Worm (Caenorhabditis elegans) whole organism, late embryonic: ENCODE measurements around the gene ubc-9.

Experiments used
- C08G9.2 ChIP-seq: sonication (generic microtip); optimal IDR thresholded peaks from 2 replicates; lab custom pipeline; 2016; ENCODE audit warnings: mild to moderate bottlenecking, missing genetic modification characterization, moderate library complexity, missing compliant biosample characterization
- F13H6.1 ChIP-seq: sonication (generic microtip); optimal IDR thresholded peaks from 2 replicates; lab custom pipeline; 2016; ENCODE audit warnings: missing genetic modification characterization, missing compliant biosample characterization
- K02D7.2 ChIP-seq: sonication (generic microtip); optimal IDR thresholded peaks from 2 replicates; lab custom pipeline; 2017; ENCODE audit warnings: mild to moderate bottlenecking, missing genetic modification characterization, missing compliant biosample characterization
- T23F11.4 ChIP-seq: fragments of 200-800 bp; sonication (Bioruptor generic); optimal IDR thresholded peaks from 2 replicates; lab custom pipeline; 2018; ENCODE audit warnings: mild to moderate bottlenecking, missing genetic modification characterization, missing compliant biosample characterization
- ahr-1 ChIP-seq: sonication (generic microtip); optimal IDR thresholded peaks from 2 replicates; lab custom pipeline; 2016; ENCODE audit warnings: missing genetic modification characterization, missing compliant biosample characterization
- ceh-14 ChIP-seq: sonication (generic microtip); optimal IDR thresholded peaks from 2 replicates; lab custom pipeline; 2016; ENCODE audit warnings: missing genotype, missing genetic modification characterization, missing compliant biosample characterization
- ceh-18 ChIP-seq: sonication (generic microtip); optimal IDR thresholded peaks from 2 replicates; lab custom pipeline; 2016; ENCODE audit warnings: missing genetic modification characterization, missing compliant biosample characterization
- ceh-22 ChIP-seq: sonication (generic microtip); optimal IDR thresholded peaks from 2 replicates; lab custom pipeline; 2017; ENCODE audit warnings: missing biosample characterization, missing genetic modification characterization
- ceh-24 ChIP-seq: sonication (generic microtip); optimal IDR thresholded peaks from 2 replicates; lab custom pipeline; 2016; ENCODE audit warnings: mild to moderate bottlenecking, missing genetic modification characterization, missing compliant biosample characterization
- ceh-30 ChIP-seq: fragments of 150-350 bp; optimal IDR thresholded peaks from 2 replicates; lab custom pipeline; 2014; ENCODE audit warnings: missing biosample characterization, missing genetic modification characterization
- ceh-31 ChIP-seq: sonication (generic microtip); optimal IDR thresholded peaks from 2 replicates; lab custom pipeline; 2016; ENCODE audit warnings: missing genetic modification characterization, missing compliant biosample characterization
- ceh-34 ChIP-seq: sonication (generic microtip); optimal IDR thresholded peaks from 2 replicates; lab custom pipeline; 2016; ENCODE audit warnings: mild to moderate bottlenecking, missing genetic modification characterization, missing compliant biosample characterization
- ceh-45 ChIP-seq: fragments of 200-800 bp; sonication (Bioruptor generic); IDR thresholded peaks from 2 replicates; pipeline ENCODE4 v1.3.6; 2022; ENCODE audit warnings: missing genetic modification reagents, missing genetic modification characterization, missing compliant biosample characterization
- ceh-6 ChIP-seq: fragments of 200-800 bp; sonication (Bioruptor generic); optimal IDR thresholded peaks from 2 replicates; lab custom pipeline; 2018; ENCODE audit warnings: mild to moderate bottlenecking, missing genetic modification characterization, missing compliant biosample characterization
- ceh-9 ChIP-seq: sonication (generic microtip); optimal IDR thresholded peaks from 2 replicates; lab custom pipeline; 2016; ENCODE audit warnings: mild to moderate bottlenecking, missing genetic modification characterization, inconsistent platforms, missing compliant biosample characterization
- che-1 ChIP-seq: sonication (generic microtip); optimal IDR thresholded peaks from 2 replicates; lab custom pipeline; 2016; ENCODE audit warnings: mild to moderate bottlenecking, missing genetic modification characterization, missing compliant biosample characterization
- dmd-4 ChIP-seq: sonication (generic microtip); optimal IDR thresholded peaks from 2 replicates; lab custom pipeline; 2016; ENCODE audit warnings: borderline replicate concordance, missing genetic modification characterization, missing compliant biosample characterization
- elt-2 ChIP-seq: sonication (generic microtip); optimal IDR thresholded peaks from 2 replicates; lab custom pipeline; 2016; ENCODE audit warnings: missing genetic modification reagents, missing genetic modification characterization, missing compliant biosample characterization
- elt-4 ChIP-seq: sonication (generic microtip); optimal IDR thresholded peaks from 2 replicates; lab custom pipeline; 2016; ENCODE audit warnings: missing genetic modification characterization, missing compliant biosample characterization
- ets-4 ChIP-seq: sonication (generic microtip); optimal IDR thresholded peaks from 2 replicates; lab custom pipeline; 2016; ENCODE audit warnings: missing genetic modification characterization, missing compliant biosample characterization
- hlh-13 ChIP-seq: fragments of 200-800 bp; sonication (Bioruptor generic); optimal IDR thresholded peaks from 2 replicates; lab custom pipeline; 2018; ENCODE audit warnings: mild to moderate bottlenecking, missing genetic modification characterization, missing compliant biosample characterization
- hlh-15 ChIP-seq: sonication (generic microtip); optimal IDR thresholded peaks from 2 replicates; lab custom pipeline; 2016; ENCODE audit warnings: missing genetic modification characterization, missing compliant biosample characterization
- hlh-30 ChIP-seq: sonication (generic microtip); optimal IDR thresholded peaks from 2 replicates; lab custom pipeline; 2017; ENCODE audit warnings: antibody characterized with exemption, missing genetic modification characterization, missing compliant biosample characterization; ENCODE audit not compliant: insufficient read depth
- hlh-6 ChIP-seq: sonication (generic microtip); optimal IDR thresholded peaks from 2 replicates; lab custom pipeline; 2016; ENCODE audit warnings: missing genotype, missing genetic modification characterization, missing compliant biosample characterization
- hlh-8 ChIP-seq: sonication (generic microtip); optimal IDR thresholded peaks from 2 replicates; lab custom pipeline; 2016; ENCODE audit warnings: missing genotype, missing genetic modification characterization, missing compliant biosample characterization
- lim-6 ChIP-seq: sonication (generic microtip); optimal IDR thresholded peaks from 2 replicates; lab custom pipeline; 2016; ENCODE audit warnings: missing genetic modification characterization, missing compliant biosample characterization
- lin-11 ChIP-seq: fragments of 200-800 bp; sonication (Bioruptor generic); optimal IDR thresholded peaks from 2 replicates; lab custom pipeline; 2018; ENCODE audit warnings: mild to moderate bottlenecking, missing genetic modification characterization, missing compliant biosample characterization
- madf-2 ChIP-seq: sonication (generic microtip); optimal IDR thresholded peaks from 2 replicates; lab custom pipeline; 2017; ENCODE audit warnings: missing genetic modification characterization, missing compliant biosample characterization
- nhr-232 ChIP-seq: sonication (generic microtip); optimal IDR thresholded peaks from 2 replicates; lab custom pipeline; 2016; ENCODE audit warnings: missing genetic modification characterization, missing compliant biosample characterization
- npax-4 ChIP-seq: sonication (generic microtip); optimal IDR thresholded peaks from 2 replicates; lab custom pipeline; 2016; ENCODE audit warnings: missing genetic modification characterization, missing compliant biosample characterization
- pat-9 ChIP-seq: fragments of 200-800 bp; sonication (Bioruptor generic); optimal IDR thresholded peaks from 2 replicates; lab custom pipeline; 2018; ENCODE audit warnings: mild to moderate bottlenecking, missing genetic modification characterization, moderate library complexity, missing compliant biosample characterization
- pha-2 ChIP-seq: sonication (generic microtip); optimal IDR thresholded peaks from 2 replicates; lab custom pipeline; 2017; ENCODE audit warnings: mild to moderate bottlenecking, missing genetic modification characterization, missing compliant biosample characterization
- pqm-1 ChIP-seq: sonication (generic microtip); optimal IDR thresholded peaks from 2 replicates; lab custom pipeline; 2016; ENCODE audit warnings: missing genetic modification characterization, missing compliant biosample characterization
- pros-1 ChIP-seq: fragments of 150-350 bp; optimal IDR thresholded peaks from 2 replicates; lab custom pipeline; 2014; ENCODE audit warnings: missing biosample characterization, missing genetic modification reagents, missing genetic modification characterization
- ref-2 ChIP-seq: sonication (generic microtip); optimal IDR thresholded peaks from 2 replicates; lab custom pipeline; 2016; ENCODE audit warnings: missing genetic modification characterization, missing compliant biosample characterization
- rnt-1 ChIP-seq: sonication (generic microtip); optimal IDR thresholded peaks from 2 replicates; lab custom pipeline; 2016; ENCODE audit warnings: missing genetic modification characterization, missing compliant biosample characterization
- sdc-2 ChIP-seq: sonication (generic microtip); optimal IDR thresholded peaks from 2 replicates; lab custom pipeline; 2016; ENCODE audit warnings: missing genotype, missing genetic modification characterization, missing compliant biosample characterization
- sox-2 ChIP-seq: fragments of 200-800 bp; sonication (Bioruptor generic); IDR thresholded peaks from 2 replicates; pipeline ENCODE4 v1.3.6; 2022; ENCODE audit warnings: missing genetic modification reagents, missing genetic modification characterization, missing compliant biosample characterization
- sox-4 ChIP-seq: sonication (generic microtip); optimal IDR thresholded peaks from 2 replicates; lab custom pipeline; 2017; ENCODE audit warnings: mild to moderate bottlenecking, missing genetic modification characterization, inconsistent platforms, missing compliant biosample characterization
- syd-9 ChIP-seq: sonication (generic microtip); optimal IDR thresholded peaks from 2 replicates; lab custom pipeline; 2016; ENCODE audit warnings: mild to moderate bottlenecking, missing genetic modification characterization, moderate library complexity, missing compliant biosample characterization
- ttx-3 ChIP-seq: sonication (generic microtip); optimal IDR thresholded peaks from 2 replicates; lab custom pipeline; 2016; ENCODE audit warnings: missing genetic modification reagents, missing genetic modification characterization, missing compliant biosample characterization
- unc-3 ChIP-seq, 2 experiments: fragments of 200-800 bp in 1 of 2; sonication (Bioruptor generic) in 1 of 2; sonication (generic microtip) in 1 of 2; conservative IDR thresholded peaks in 1 of 2; optimal IDR thresholded peaks in 1 of 2; 2 replicates each; pipeline versions ENCODE4 v1.3.6 to Lab custom; 2016 to 2022; ENCODE audit warnings: missing compliant biosample characterization in 2 of 2, missing genetic modification characterization in 2 of 2, missing genetic modification reagents in 1 of 2
- unc-55 ChIP-seq: sonication (generic microtip); optimal IDR thresholded peaks from 2 replicates; lab custom pipeline; 2017; ENCODE audit warnings: missing biosample characterization, missing genetic modification reagents, missing genetic modification characterization
- unc-86 ChIP-seq: sonication (generic microtip); optimal IDR thresholded peaks from 2 replicates; lab custom pipeline; 2016; ENCODE audit warnings: missing genetic modification characterization, missing compliant biosample characterization
- zip-5 ChIP-seq: sonication (generic microtip); optimal IDR thresholded peaks from 2 replicates; lab custom pipeline; 2016; ENCODE audit warnings: missing genetic modification characterization, missing compliant biosample characterization
- ztf-16 ChIP-seq: sonication (generic microtip); optimal IDR thresholded peaks from 2 replicates; lab custom pipeline; 2017; ENCODE audit warnings: missing genetic modification characterization, missing compliant biosample characterization

Gene ubc-9

ce11 chrIV:4660151-4661041 is 9.6 kb downstream of the ubc-9 start, which contains the start of the genes F29B9.11 and jmjd-1.2 (continued):
- peak; percentile 83 for TF ChIP-seq unc-86
- TF ChIP-seq K02D7.2 (tag; lab: Kevin White, UChicago), result no peak
- peak; percentile 90 for TF ChIP-seq syd-9 (tag; lab: Kevin White, UChicago)
- peak; percentile 98 for TF ChIP-seq ceh-34 (tag; lab: Kevin White, UChicago)
- TF ChIP-seq pros-1 (tag; lab: Kevin White, UChicago), result no peak
- TF ChIP-seq hlh-13 (GFP tag; lab: Kevin White, UChicago), result peak; percentile 23
- TF ChIP-seq ttx-3 (tag; lab: Kevin White, UChicago), result peak; percentile 71
- peak; percentile 72 for TF ChIP-seq ztf-16 (tag; lab: Kevin White, UChicago)
- TF ChIP-seq ceh-18 (tag; lab: Kevin White, UChicago), result peak; percentile 86
- TF ChIP-seq ceh-6 (GFP tag; lab: Kevin White, UChicago), result no peak
- TF ChIP-seq zip-5 (tag; lab: Kevin White, UChicago), result peak; percentile 99
- peak; percentile 23 for TF ChIP-seq pat-9 (tag; lab: Kevin White, UChicago)
- peak; percentile 92 for TF ChIP-seq pqm-1 (tag; lab: Kevin White, UChicago)
- TF ChIP-seq C08G9.2 (tag; lab: Kevin White, UChicago), result peak; percentile 99
- TF ChIP-seq sdc-2 (tag; lab: Kevin White, UChicago), result peak; percentile 75
- TF ChIP-seq ceh-9 (tag; lab: Kevin White, UChicago), result peak; percentile 8
- TF ChIP-seq elt-2 (tag; lab: Kevin White, UChicago), result peak; percentile 91
- peak; percentile 65 for TF ChIP-seq unc-55 (GFP tag; lab: Kevin White, UChicago)
- TF ChIP-seq ceh-30 (tag; lab: Kevin White, UChicago), result peak; percentile 25
- TF ChIP-seq hlh-15 (tag; lab: Kevin White, UChicago), result peak; percentile 70
- TF ChIP-seq dmd-4, result peak; percentile 24
- TF ChIP-seq ceh-24 (tag; lab: Kevin White, UChicago), result no peak
- peak; percentile 73 for TF ChIP-seq hlh-6
- TF ChIP-seq sox-4 (tag; lab: Kevin White, UChicago), result no peak
- no peak for TF ChIP-seq ceh-22
- 0 out of 2 replicates have a peak, but pooled peaks have one; percentile 57 for TF ChIP-seq ceh-45 (GFP tag; lab: Robert Waterston, UW)
- peak; percentile 95 for TF ChIP-seq ceh-14
- peak; percentile 73 for TF ChIP-seq T23F11.4 (GFP tag; lab: Kevin White, UChicago)
- no peak for TF ChIP-seq elt-4 (tag; lab: Kevin White, UChicago)
- peak; percentile 99 for TF ChIP-seq ref-2 (tag; lab: Kevin White, UChicago)
- peak; percentile 95 for TF ChIP-seq ahr-1
- TF ChIP-seq pha-2 (tag; lab: Kevin White, UChicago), result peak; percentile 83
- TF ChIP-seq nhr-232 (tag; lab: Kevin White, UChicago), result no peak
- TF ChIP-seq npax-4 (tag; lab: Kevin White, UChicago), result no peak
- TF ChIP-seq hlh-30 (tag; lab: Kevin White, UChicago), result no peak
- no peak for TF ChIP-seq sox-2 (GFP tag; lab: Robert Waterston, UW)
- TF ChIP-seq F13H6.1 (tag; lab: Kevin White, UChicago), result peak; percentile 96
- TF ChIP-seq madf-2, result peak; percentile 58
- TF ChIP-seq lin-11 (tag; lab: Kevin White, UChicago), result peak; percentile 10
- peak; percentile 100 for TF ChIP-seq ceh-31
- peak; percentile 46 for TF ChIP-seq che-1 (tag; lab: Kevin White, UChicago)
- TF ChIP-seq lim-6, result peak; percentile 91
- TF ChIP-seq unc-3 (GFP tag; conservative IDR thresholded peaks at IDR 0.05; lab: Robert Waterston, UW), result no peak
- peak; percentile 72 for TF ChIP-seq unc-3 (tag; optimal IDR thresholded peaks at IDR 0.05; lab: Kevin White, UChicago)
- peak; percentile 97 for TF ChIP-seq rnt-1 (tag; lab: Kevin White, UChicago)
- TF ChIP-seq hlh-8 (tag; lab: Kevin White, UChicago), result peak; percentile 94
- peak; percentile 99 for TF ChIP-seq ets-4 (tag; lab: Kevin White, UChicago)
